Worm (Caenorhabditis elegans) whole organism, L4 larva: ENCODE results near the gene ten-1.
A peak's percentile ranks its signal among the peaks of the same experiment; 100 is the strongest.

ENCODE experiments used
- F44E2.7 ChIP-seq: fragments of 200-800 bp; sonication (Bioruptor generic); IDR thresholded peaks from 2 replicates; pipeline ENCODE4 v2.1.2; 2022; ENCODE audit warnings: missing genetic modification characterization, missing compliant biosample characterization
- Y105C5A.15 ChIP-seq: fragments of 200-800 bp; sonication (Bioruptor generic); IDR thresholded peaks from 2 replicates; pipeline ENCODE4 v1.3.6; 2022; ENCODE audit warnings: missing genetic modification characterization, missing compliant biosample characterization
- ZK337.2 ChIP-seq: fragments of 200-800 bp; sonication (Bioruptor generic); IDR thresholded peaks from 2 replicates; pipeline ENCODE4 v1.3.6; 2022; ENCODE audit warnings: missing genetic modification reagents, missing genetic modification characterization, missing compliant biosample characterization
- aha-1 ChIP-seq: fragments of 150-350 bp; peaks from one replicate; lab custom pipeline; 2014; ENCODE audit warnings: missing biosample characterization, missing genetic modification characterization
- daf-12 ChIP-seq: fragments of 150-350 bp; optimal IDR thresholded peaks from 2 replicates; lab custom pipeline; 2014; ENCODE audit warnings: missing biosample characterization, missing genetic modification reagents, missing genetic modification characterization
- daf-16 ChIP-seq, 3 experiments: sonication (generic microtip); optimal IDR thresholded peaks; 2 replicates each; lab custom pipeline; 2016 to 2017; ENCODE audit warnings: missing genetic modification characterization in 3 of 3, missing genetic modification reagents in 3 of 3, mild to moderate bottlenecking in 2 of 3, missing compliant biosample characterization in 2 of 3, missing biosample characterization in 1 of 3, moderate library complexity in 1 of 3
- dmd-8 ChIP-seq: fragments of 200-800 bp; sonication (Bioruptor generic); IDR thresholded peaks from 2 replicates; pipeline ENCODE4 v1.3.6; 2022; ENCODE audit warnings: missing genetic modification characterization, missing compliant biosample characterization
- dmd-9 ChIP-seq: fragments of 200-800 bp; sonication (Bioruptor generic); IDR thresholded peaks from 2 replicates; pipeline ENCODE4 v1.3.6; 2022; ENCODE audit warnings: missing genetic modification reagents, missing genetic modification characterization, missing compliant biosample characterization
- egl-27 ChIP-seq: sonication (generic microtip); optimal IDR thresholded peaks from 3 replicates; lab custom pipeline; 2017; ENCODE audit warnings: missing biosample characterization, missing genetic modification reagents, missing genetic modification characterization
- gei-8 ChIP-seq: fragments of 200-800 bp; sonication (Bioruptor generic); optimal IDR thresholded peaks from 2 replicates; lab custom pipeline; 2018; ENCODE audit warnings: mild to moderate bottlenecking, missing genetic modification characterization, missing compliant biosample characterization
- lim-7 ChIP-seq: fragments of 200-800 bp; sonication (Bioruptor generic); IDR thresholded peaks from 2 replicates; pipeline ENCODE4 v1.3.6; 2022; ENCODE audit warnings: missing genetic modification characterization, missing compliant biosample characterization
- lsy-2 ChIP-seq, 2 experiments: fragments of 150-350 bp in 1 of 2; sonication (generic microtip) in 1 of 2; optimal IDR thresholded peaks; 2 replicates each; lab custom pipeline; 2014 to 2017; ENCODE audit warnings: missing biosample characterization in 2 of 2, missing genetic modification characterization in 2 of 2
- nhr-102 ChIP-seq: sonication (generic microtip); optimal IDR thresholded peaks from 2 replicates; lab custom pipeline; 2016; ENCODE audit warnings: mild to moderate bottlenecking, missing genetic modification characterization, moderate library complexity, missing compliant biosample characterization
- nhr-237 ChIP-seq: sonication (generic microtip); optimal IDR thresholded peaks from 2 replicates; lab custom pipeline; 2017; ENCODE audit warnings: missing biosample characterization, missing genetic modification characterization
- nhr-42 ChIP-seq: fragments of 200-800 bp; sonication (Bioruptor generic); IDR thresholded peaks from 2 replicates; pipeline ENCODE4 v1.3.6; 2022; ENCODE audit warnings: missing genetic modification characterization, missing compliant biosample characterization
- nhr-77 ChIP-seq: fragments of 150-350 bp; optimal IDR thresholded peaks from 2 replicates; lab custom pipeline; 2014; ENCODE audit warnings: missing biosample characterization, missing genetic modification characterization
- sdz-12 ChIP-seq: fragments of 200-800 bp; sonication (Bioruptor generic); optimal IDR thresholded peaks from 2 replicates; lab custom pipeline; 2018; ENCODE audit warnings: mild to moderate bottlenecking, missing genetic modification characterization, missing compliant biosample characterization
- skn-1 ChIP-seq: fragments of 150-350 bp; optimal IDR thresholded peaks from 2 replicates; lab custom pipeline; 2014; ENCODE audit warnings: missing biosample characterization, missing genetic modification characterization
- unc-62 ChIP-seq, 3 experiments: fragments of 150-350 bp in 1 of 3; sonication (generic microtip); optimal IDR thresholded peaks in 2 of 3; peaks in 1 of 3; 1 replicate in 1 of 3; 2 replicates in 2 of 3; lab custom pipeline; 2014 to 2017; ENCODE audit warnings: missing biosample characterization in 3 of 3, missing genetic modification characterization in 3 of 3, missing genetic modification reagents in 3 of 3, missing genotype in 1 of 3
- vab-7 ChIP-seq: fragments of 200-800 bp; sonication (Bioruptor generic); IDR thresholded peaks from 2 replicates; pipeline ENCODE4 v1.3.6; 2022; ENCODE audit warnings: missing genetic modification reagents, missing genetic modification characterization, missing compliant biosample characterization
- zag-1 ChIP-seq: fragments of 150-350 bp; optimal IDR thresholded peaks from 2 replicates; lab custom pipeline; 2014; ENCODE audit warnings: missing biosample characterization, missing genetic modification characterization
- zip-11 ChIP-seq: fragments of 200-800 bp; sonication (Bioruptor generic); IDR thresholded peaks from 2 replicates; pipeline ENCODE4 v1.3.6; 2022; ENCODE audit warnings: missing genetic modification characterization, missing compliant biosample characterization

The ten-1 gene

DNA sequence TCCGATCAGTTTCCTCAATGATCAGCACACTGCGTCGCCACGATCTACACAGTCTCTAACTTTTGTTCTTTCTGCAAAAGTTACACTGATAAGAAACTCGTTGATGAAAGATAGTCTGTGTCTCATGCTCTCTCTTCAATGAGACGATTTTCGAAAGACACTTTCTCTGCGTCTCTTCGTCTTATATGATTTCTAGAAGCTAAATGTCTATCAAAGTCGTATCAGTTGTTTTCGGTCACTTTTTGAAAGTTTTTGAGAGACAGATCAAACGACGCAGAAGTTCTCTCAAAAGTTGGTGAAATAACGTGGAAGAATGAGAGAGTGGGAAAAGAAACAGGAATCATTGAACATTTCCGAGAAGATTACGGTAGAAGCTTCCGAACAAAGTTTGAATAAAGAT, 74.4 kb downstream of the ten-1 start (continued):
- TF ChIP-seq unc-62 (GFP tag; optimal IDR thresholded peaks at IDR 0.05 in 1 of 2; lab: Kevin White, UChicago) (peak in 1 of 2 experiments; percentile 99), unc-62 (tag; optimal IDR thresholded peaks at IDR 0.05; lab: Kevin White, UChicago) (no peak), nhr-77 (peak; percentile 45), lim-7 (0 out of 2 replicates have a peak, but pooled peaks have one; percentile 24), gei-8 (peak; percentile 71), lsy-2 (tag; optimal IDR thresholded peaks at IDR 0.05; lab: Kevin White, UChicago) (peak; percentile 43 to 84), daf-12 (tag; lab: Kevin White, UChicago) (no peak), ZK337.2 (no peak), nhr-102 (peak; percentile 63), nhr-237 (tag; lab: Kevin White, UChicago) (no peak), dmd-8 (GFP tag; lab: Robert Waterston, UW) (no peak)

DNA sequence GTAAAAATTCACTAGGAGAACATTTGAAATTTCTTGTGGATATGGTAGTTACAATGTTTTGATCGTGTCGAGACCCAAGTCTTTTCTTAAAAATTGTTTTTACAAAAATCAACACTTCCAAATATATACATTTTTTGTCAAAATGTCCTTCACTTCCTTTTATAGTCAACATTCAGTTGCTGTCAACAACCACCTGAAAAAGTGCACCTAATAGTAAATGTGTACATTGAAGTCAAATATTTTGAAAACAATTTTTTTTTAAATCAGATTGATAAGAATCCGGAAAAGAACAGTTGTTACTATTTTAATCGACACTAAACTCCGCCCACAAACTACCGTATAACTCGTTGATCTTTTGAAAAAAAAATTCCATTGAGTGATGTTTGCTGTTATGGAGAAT, 74.9 kb downstream of the ten-1 start:
- TF ChIP-seq nhr-42 (GFP tag; lab: Robert Waterston, UW) (no peak), F44E2.7 (GFP tag; lab: Robert Waterston, UW) (no peak), sdz-12 (no peak), dmd-9 (GFP tag; lab: Robert Waterston, UW) (no peak), vab-7 (GFP tag; lab: Robert Waterston, UW) (no peak), Y105C5A.15 (no peak), zag-1 (tag; lab: Kevin White, UChicago) (no peak), aha-1 (tag; lab: Kevin White, UChicago) (peak; percentile 55), egl-27 (tag; lab: Kevin White, UChicago) (no peak), daf-16 (GFP tag; optimal IDR thresholded peaks at IDR 0.05; lab: Kevin White, UChicago) (no peak), daf-16 (tag; optimal IDR thresholded peaks at IDR 0.05; lab: Kevin White, UChicago) (peak; percentile 93), zip-11 (GFP tag; lab: Robert Waterston, UW) (no peak), skn-1 (tag; lab: Kevin White, UChicago) (no peak)
- TF ChIP-seq, all 104 proteins: peak for 2
